Worm (Caenorhabditis elegans) whole organism, midembryonic: ENCODE results near the gene D1054.5.

ENCODE experiments used
- T22C8.4 ChIP-seq: fragments of 200-800 bp; sonication (Bioruptor generic); IDR thresholded peaks from 2 replicates; pipeline ENCODE4 v1.3.6; 2022; ENCODE audit warnings: missing genetic modification characterization, missing compliant biosample characterization
- cog-1 ChIP-seq: sonication (generic microtip); optimal IDR thresholded peaks from 2 replicates; lab custom pipeline; 2016; ENCODE audit warnings: missing genetic modification characterization, missing compliant biosample characterization
- flt-1 ChIP-seq: fragments of 200-800 bp; sonication (Bioruptor generic); IDR thresholded peaks from 2 replicates; pipeline ENCODE4 v1.3.6; 2022; ENCODE audit warnings: missing genetic modification characterization, missing compliant biosample characterization
- klf-2 ChIP-seq: fragments of 200-800 bp; sonication (Bioruptor generic); conservative IDR thresholded peaks from 2 replicates; pipeline ENCODE4 v1.3.6; 2022; ENCODE audit warnings: missing genetic modification reagents, missing genetic modification characterization, missing compliant biosample characterization
- med-1 ChIP-seq: sonication (generic microtip); optimal IDR thresholded peaks from 2 replicates; lab custom pipeline; 2017; ENCODE audit warnings: missing genetic modification characterization, mild to moderate bottlenecking, missing compliant biosample characterization, antibody characterized with exemption, missing genetic modification reagents; ENCODE audit not compliant: insufficient read depth
- ref-1 ChIP-seq: fragments of 200-800 bp; sonication (Bioruptor generic); conservative IDR thresholded peaks from 2 replicates; pipeline ENCODE4 v1.3.6; 2022; ENCODE audit warnings: missing genetic modification reagents, missing genetic modification characterization, missing compliant biosample characterization
- tab-1 ChIP-seq: fragments of 200-800 bp; sonication (Bioruptor generic); IDR thresholded peaks from 2 replicates; pipeline ENCODE4 v1.3.6; 2022; ENCODE audit warnings: missing genetic modification characterization, missing compliant biosample characterization
- ztf-23 ChIP-seq: fragments of 200-800 bp; sonication (Bioruptor generic); IDR thresholded peaks from 2 replicates; pipeline ENCODE4 v1.3.6; 2022; ENCODE audit warnings: missing genetic modification reagents, missing genetic modification characterization, missing compliant biosample characterization
- ztf-29 ChIP-seq: fragments of 200-800 bp; sonication (Bioruptor generic); IDR thresholded peaks from 2 replicates; pipeline ENCODE4 v1.3.6; 2022; ENCODE audit warnings: missing genetic modification reagents, missing genetic modification characterization, missing compliant biosample characterization

Gene D1054.5

ce11 chrV:10756698-10757097 is 19.7 kb downstream of the D1054.5 start, which contains the start of gene irld-6:
Gene irld-6 (minus strand): TSS chrV:10756798.
- TF ChIP-seq ztf-23 (GFP tag; lab: Robert Waterston, UW) (no peak), ztf-29 (GFP tag; lab: Robert Waterston, UW) (no peak), cog-1 (tag; lab: Kevin White, UChicago) (no peak), ref-1 (GFP tag; lab: Robert Waterston, UW) (no peak), tab-1 (GFP tag; lab: Robert Waterston, UW) (no peak), T22C8.4 (GFP tag; lab: Robert Waterston, UW) (no peak), klf-2 (GFP tag; lab: Robert Waterston, UW) (no peak), med-1 (no peak), flt-1 (GFP tag; lab: Robert Waterston, UW) (no peak)

ce11 chrV:10754050-10754449 is 22.3 kb downstream of the D1054.5 start, which contains the start of gene F28H7.7:
Gene F28H7.7 (minus strand): TSS chrV:10754150.
- TF ChIP-seq ref-1 (GFP tag; lab: Robert Waterston, UW) (no peak), ztf-23 (GFP tag; lab: Robert Waterston, UW) (no peak), T22C8.4 (GFP tag; lab: Robert Waterston, UW) (no peak), klf-2 (GFP tag; lab: Robert Waterston, UW) (no peak), flt-1 (GFP tag; lab: Robert Waterston, UW) (no peak), tab-1 (GFP tag; lab: Robert Waterston, UW) (no peak), cog-1 (tag; lab: Kevin White, UChicago) (no peak), med-1 (no peak), ztf-29 (GFP tag; lab: Robert Waterston, UW) (no peak)

ce11 chrV:10750630-10751029 is 25.7 kb downstream of the D1054.5 start, which contains the start of gene F28H7.3:
Gene F28H7.3 (minus strand): TSS chrV:10750788.
- TF ChIP-seq ztf-29 (GFP tag; lab: Robert Waterston, UW) (no peak), tab-1 (GFP tag; lab: Robert Waterston, UW) (no peak)

ce11 chrV:10747263-10747951 is 29.0 kb downstream of the D1054.5 start, which contains the start of the genes selt-1.2 and F28H7.2:
Gene selt-1.2 (minus strand): TSS chrV:10747363.
Gene F28H7.2 (plus strand): TSS chrV:10747901.
- TF ChIP-seq ztf-23 (GFP tag; lab: Robert Waterston, UW) (no peak), T22C8.4 (GFP tag; lab: Robert Waterston, UW) (no peak), ztf-29 (GFP tag; lab: Robert Waterston, UW) (no peak), cog-1 (tag; lab: Kevin White, UChicago) (no peak), flt-1 (GFP tag; lab: Robert Waterston, UW) (no peak), tab-1 (GFP tag; lab: Robert Waterston, UW) (no peak)

ce11 chrV:10745034-10745433 is 31.3 kb downstream of the D1054.5 start, which contains the start of gene srj-21:
Gene srj-21 (plus strand): TSS chrV:10745334.
- no peak for TF ChIP-seq med-1
- TF ChIP-seq tab-1 (GFP tag; lab: Robert Waterston, UW), result no peak
- no peak for TF ChIP-seq cog-1 (tag; lab: Kevin White, UChicago)
- TF ChIP-seq ztf-23 (GFP tag; lab: Robert Waterston, UW), result no peak
- TF ChIP-seq flt-1 (GFP tag; lab: Robert Waterston, UW), result no peak
- no peak for TF ChIP-seq ztf-29 (GFP tag; lab: Robert Waterston, UW)
- TF ChIP-seq klf-2 (GFP tag; lab: Robert Waterston, UW), result no peak
- no peak for TF ChIP-seq T22C8.4 (GFP tag; lab: Robert Waterston, UW)
- TF ChIP-seq ref-1 (GFP tag; lab: Robert Waterston, UW), result no peak

- no peak for TF ChIP-seq med-1
- no peak for TF ChIP-seq klf-2 (GFP tag; lab: Robert Waterston, UW)
Measured at ce11 chrV:10743649-10744048, 32.7 kb downstream of the D1054.5 start, which contains the start of gene srj-22. Gene srj-22 (minus strand): TSS chrV:10743749.

ce11 chrV:10741357-10741756 is 35.0 kb downstream of the D1054.5 start, which contains the start of gene ZC302.3:
Gene ZC302.3 (minus strand): TSS chrV:10741457.
- TF ChIP-seq klf-2 (GFP tag; lab: Robert Waterston, UW), result no peak
- TF ChIP-seq T22C8.4 (GFP tag; lab: Robert Waterston, UW), result no peak
- TF ChIP-seq cog-1 (tag; lab: Kevin White, UChicago), result no peak
- no peak for TF ChIP-seq ztf-29 (GFP tag; lab: Robert Waterston, UW)
- no peak for TF ChIP-seq tab-1 (GFP tag; lab: Robert Waterston, UW)
- TF ChIP-seq ztf-23 (GFP tag; lab: Robert Waterston, UW), result no peak
- TF ChIP-seq ref-1 (GFP tag; lab: Robert Waterston, UW), result no peak
- TF ChIP-seq med-1, result no peak
- no peak for TF ChIP-seq flt-1 (GFP tag; lab: Robert Waterston, UW)

- TF ChIP-seq klf-2 (GFP tag; lab: Robert Waterston, UW) (no peak), ztf-29 (GFP tag; lab: Robert Waterston, UW) (no peak), med-1 (no peak), flt-1 (GFP tag; lab: Robert Waterston, UW) (no peak), ref-1 (GFP tag; lab: Robert Waterston, UW) (no peak), T22C8.4 (GFP tag; lab: Robert Waterston, UW) (no peak), cog-1 (tag; lab: Kevin White, UChicago) (no peak), tab-1 (GFP tag; lab: Robert Waterston, UW) (no peak)
Measured at ce11 chrV:10736756-10737155, 39.6 kb downstream of the D1054.5 start, which contains the start of the genes mre-11 and wdr-5.3. Gene mre-11 (minus strand): TSS chrV:10736868. Gene wdr-5.3 (plus strand): TSS chrV:10737116.

ce11 chrV:10731989-10732472 is 44.3 kb downstream of the D1054.5 start, which contains the start of gene T28B11.1:
Gene T28B11.1 (minus strand): TSS chrV:10732422.
- no peak for TF ChIP-seq ztf-29 (GFP tag; lab: Robert Waterston, UW)
- TF ChIP-seq ztf-23 (GFP tag; lab: Robert Waterston, UW), result no peak
- no peak for TF ChIP-seq flt-1 (GFP tag; lab: Robert Waterston, UW)
- no peak for TF ChIP-seq ref-1 (GFP tag; lab: Robert Waterston, UW)
- no peak for TF ChIP-seq tab-1 (GFP tag; lab: Robert Waterston, UW)
- TF ChIP-seq cog-1 (tag; lab: Kevin White, UChicago), result no peak
- TF ChIP-seq klf-2 (GFP tag; lab: Robert Waterston, UW), result no peak
- no peak for TF ChIP-seq T22C8.4 (GFP tag; lab: Robert Waterston, UW)
- TF ChIP-seq med-1, result no peak
